Fruit fly (Drosophila melanogaster) whole organism: Measurements from ENCODE around the gene Rgl.

ENCODE experiments used
- CG8478 ChIP-seq: fragments of >200 bp; optimal IDR thresholded peaks from 2 replicates; lab custom pipeline; 2018; ENCODE audit warnings: inconsistent platforms
- Dll ChIP-seq: fragments of >200 bp; optimal IDR thresholded peaks from 2 replicates; lab custom pipeline; 2017
- EcR ChIP-seq, 2 experiments: fragments of >200 bp; optimal IDR thresholded peaks; 2 replicates each; lab custom pipeline; 2017; ENCODE audit warnings: missing biosample characterization in 2 of 2, missing genetic modification characterization in 2 of 2, missing genetic modification reagents in 2 of 2
- pan ChIP-seq: fragments of >200 bp; optimal IDR thresholded peaks from 2 replicates; lab custom pipeline; 2017
- psq ChIP-seq: fragments of >200 bp; optimal IDR thresholded peaks from 2 replicates; lab custom pipeline; 2017
- usp ChIP-seq: fragments of >200 bp; optimal IDR thresholded peaks from 2 replicates; lab custom pipeline; 2017; ENCODE audit warnings: missing biosample characterization, missing genetic modification characterization, mixed read lengths

dm6 chr3L:13912777-13913176 lies 12.4 kb downstream of the Rgl start:
- TF ChIP-seq psq (lab: Kevin White, UChicago) (no peak), Dll (no peak), CG8478 (no peak), usp (GFP tag; lab: Kevin White, UChicago) (no peak), EcR (GFP tag; optimal IDR thresholded peaks at IDR 0.05; lab: Kevin White, UChicago) (no peak), pan (lab: Kevin White, UChicago) (no peak)
